Worm (Caenorhabditis elegans): Measurements from ENCODE around the gene crn-3.

DNA sequence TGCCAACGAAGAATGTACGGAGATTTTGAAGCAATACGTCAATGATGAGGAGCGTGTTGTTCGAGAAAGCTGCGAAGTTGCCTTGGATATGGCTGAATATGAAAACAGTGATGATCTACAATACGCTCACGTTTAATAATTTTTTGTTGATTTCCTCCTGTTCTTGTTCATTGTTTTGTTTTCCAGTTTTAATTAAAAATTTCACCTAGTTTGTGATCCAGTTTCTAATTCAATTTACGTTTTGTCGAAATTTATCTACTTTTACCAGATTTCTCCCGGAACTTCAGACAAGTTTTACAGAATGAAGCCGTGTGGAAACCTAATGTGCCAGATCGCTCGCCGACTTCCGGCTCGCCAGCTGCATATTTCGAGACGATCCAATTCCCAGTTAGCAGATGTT, 7.0 kb upstream of the crn-3 start, which contains the start of gene dap-3:
- TF ChIP-seq R02D3.7 (tag; optimal IDR thresholded peaks at IDR 0.05) (no peak), hlh-30 (tag; optimal IDR thresholded peaks at IDR 0.05; ENCODE audit: insufficient read depth) (no peak), lin-39 (tag; optimal IDR thresholded peaks at IDR 0.05) (no peak), pha-4 (GFP tag; IDR thresholded peaks at IDR 0.05) (no peak), pha-4 (tag; optimal IDR thresholded peaks at IDR 0.05) (no peak), unc-62 (GFP tag; optimal IDR thresholded peaks at IDR 0.05 in 1 of 2) (no peak), unc-62 (tag; optimal IDR thresholded peaks at IDR 0.05) (no peak), aha-1 (tag) (no peak), zfp-3 (GFP tag; conservative IDR thresholded peaks at IDR 0.05) (no peak), dve-1 (tag; optimal IDR thresholded peaks at IDR 0.05; ENCODE audit: insufficient read depth) (no peak), snpc-4 (tag; optimal IDR thresholded peaks at IDR 0.05) (no peak), mes-2 (tag; optimal IDR thresholded peaks at IDR 0.05; ENCODE audit: poor library complexity, severe bottlenecking) (no peak), tag-97 (GFP tag; IDR thresholded peaks at IDR 0.05) (no peak), mep-1 (tag; optimal IDR thresholded peaks at IDR 0.05) (no peak), Y5F2A.4 (GFP tag; optimal IDR thresholded peaks at IDR 0.05) (no peak), ama-1 (optimal IDR thresholded peaks at IDR 0.05) (no peak)

All from whole organism, L4 larva.